Fruit fly (Drosophila melanogaster): ENCODE measurements around the gene CG11594.
A peak's percentile ranks its signal among the peaks of the same experiment; 100 is the strongest.

The CG11594 gene

DNA sequence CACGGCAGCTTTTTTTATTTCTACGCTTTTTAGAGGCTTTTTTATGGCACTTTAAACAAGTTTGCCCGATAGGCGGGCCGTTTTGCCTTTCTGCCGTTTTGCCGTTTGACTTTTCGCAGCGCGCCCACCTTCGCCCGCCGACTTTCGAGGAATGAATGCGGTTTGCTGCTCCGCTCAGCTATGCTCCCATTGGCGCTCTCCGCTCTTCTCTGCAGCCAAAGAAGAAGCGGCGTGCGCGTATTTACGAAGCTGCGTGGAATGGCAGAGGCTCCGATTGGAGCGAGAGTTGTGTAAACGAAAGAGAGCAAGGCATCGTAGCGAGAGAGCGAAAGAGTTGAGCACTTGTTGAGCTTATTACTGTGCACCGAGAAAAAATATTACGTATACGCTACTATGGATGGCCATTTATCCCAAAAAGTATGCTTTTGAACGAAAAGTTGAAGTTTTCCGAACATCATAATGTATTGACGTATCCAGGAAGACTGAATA, 45.8 kb upstream of the CG11594 start, which contains the start of gene wit (continued):
- peak; percentile 47; the same call in 1 of the 4 replicates for TF ChIP-seq Dll (GFP tag; IDR thresholded peaks at IDR 0.05; ENCODE audit: partially characterized antibody)
- peak; percentile 18 for TF ChIP-seq CG4328 (GFP tag; optimal IDR thresholded peaks at IDR 0.05)
- no peak for TF ChIP-seq Optix (GFP tag; IDR thresholded peaks at IDR 0.05)
- no peak for TF ChIP-seq CG17361 (GFP tag; IDR thresholded peaks at IDR 0.05)
- TF ChIP-seq HmgD (GFP tag; optimal IDR thresholded peaks at IDR 0.05), result no peak
- TF ChIP-seq kni (GFP tag; optimal IDR thresholded peaks at IDR 0.05), result peak; percentile 14
- peak; percentile 22 for TF ChIP-seq sug (tag; optimal IDR thresholded peaks at IDR 0.05)
- peak; percentile 11 for TF ChIP-seq Meics (GFP tag; optimal IDR thresholded peaks at IDR 0.05)
- TF ChIP-seq Camta (GFP tag; optimal IDR thresholded peaks at IDR 0.05), result peak; percentile 17
- peak; percentile 31; the same call in 1 of the 2 replicates for TF ChIP-seq Rfx (GFP tag; IDR thresholded peaks at IDR 0.05)
- no peak for TF ChIP-seq usp (GFP tag; optimal IDR thresholded peaks at IDR 0.05)
- TF ChIP-seq Hr39 (optimal IDR thresholded peaks at IDR 0.05), result no peak
- TF ChIP-seq hb (GFP tag; IDR thresholded peaks at IDR 0.05; ENCODE audit: partially characterized antibody), result no peak
- TF ChIP-seq CG13296 (GFP tag; optimal IDR thresholded peaks at IDR 0.05), result peak; percentile 46
- TF ChIP-seq sr (GFP tag; IDR thresholded peaks at IDR 0.05), result peak; percentile 73; the same call in 2 of the 3 replicates
- peak; percentile 6 for TF ChIP-seq ftz-f1 (GFP tag; optimal IDR thresholded peaks at IDR 0.05)
- peak; percentile 21; the same call in 1 of the 3 replicates for TF ChIP-seq gce (GFP tag; IDR thresholded peaks at IDR 0.05)
- TF ChIP-seq ewg (GFP tag; optimal IDR thresholded peaks at IDR 0.05), result no peak
- TF ChIP-seq CG4854 (GFP tag; optimal IDR thresholded peaks at IDR 0.05), result peak; percentile 5
- peak; percentile 83 for TF ChIP-seq lbe (GFP tag; optimal IDR thresholded peaks at IDR 0.05)
- peak; percentile 16 for TF ChIP-seq CG17359 (tag; optimal IDR thresholded peaks at IDR 0.05)
- TF ChIP-seq Pdp1 (GFP tag; optimal IDR thresholded peaks at IDR 0.05), result peak in 1 of 2 experiments; percentile 73
- no peak for TF ChIP-seq CG10321 (GFP tag; IDR thresholded peaks at IDR 0.05)
- 0 out of 2 replicates have a peak, but pooled peaks have one; percentile 17 for TF ChIP-seq Atf6 (GFP tag; IDR thresholded peaks at IDR 0.05)
- no peak for TF ChIP-seq bowl (GFP tag; IDR thresholded peaks at IDR 0.05)
- no peak for TF ChIP-seq CG10654 (GFP tag; optimal IDR thresholded peaks at IDR 0.05)
- TF ChIP-seq Dbx (GFP tag; IDR thresholded peaks at IDR 0.05), result 0 out of 3 replicates have a peak, but pooled peaks have one; percentile 51
- TF ChIP-seq CrebB (tag; optimal IDR thresholded peaks at IDR 0.05), result peak; percentile 30
- TF ChIP-seq tgo (GFP tag; IDR thresholded peaks at IDR 0.05), result 0 out of 3 replicates have a peak, but pooled peaks have one; percentile 19
- TF ChIP-seq scrt (GFP tag; optimal IDR thresholded peaks at IDR 0.05), result peak; percentile 98
- no peak for TF ChIP-seq TFAM (GFP tag; optimal IDR thresholded peaks at IDR 0.05)
- TF ChIP-seq Tbp (GFP tag; optimal IDR thresholded peaks at IDR 0.05), result no peak
- TF ChIP-seq az2 (GFP tag; optimal IDR thresholded peaks at IDR 0.05), result no peak
- TF ChIP-seq Dad (GFP tag; optimal IDR thresholded peaks at IDR 0.05), result no peak
- peak; percentile 70 for TF ChIP-seq sna (GFP tag; IDR thresholded peaks at IDR 0.05; ENCODE audit: partially characterized antibody)
- peak; percentile 18 for TF ChIP-seq gem (tag; optimal IDR thresholded peaks at IDR 0.05)
- TF ChIP-seq sob (GFP tag; IDR thresholded peaks at IDR 0.05), result peak; percentile 31; the same call in 1 of the 2 replicates
- TF ChIP-seq Vsx1 (GFP tag; optimal IDR thresholded peaks at IDR 0.05), result peak; percentile 57
- TF ChIP-seq yki (optimal IDR thresholded peaks at IDR 0.05), result peak; percentile 57
- TF ChIP-seq chm (GFP tag; IDR thresholded peaks at IDR 0.05), result peak; percentile 83
- TF ChIP-seq CG2129 (GFP tag; IDR thresholded peaks at IDR 0.05; ENCODE audit: partially characterized antibody), result no peak
- no peak for TF ChIP-seq gsb-n (tag; optimal IDR thresholded peaks at IDR 0.05)
- TF ChIP-seq stwl (tag; optimal IDR thresholded peaks at IDR 0.05), result no peak
- peak; percentile 22 for TF ChIP-seq CG4707 (GFP tag; optimal IDR thresholded peaks at IDR 0.05)
- peak; percentile 1 for TF ChIP-seq CG3281 (GFP tag; optimal IDR thresholded peaks at IDR 0.05)
- TF ChIP-seq YL-1 (GFP tag; optimal IDR thresholded peaks at IDR 0.05), result peak; percentile 9
- no peak for TF ChIP-seq Bdp1 (GFP tag; optimal IDR thresholded peaks at IDR 0.05)
- TF ChIP-seq CG2120 (GFP tag; optimal IDR thresholded peaks at IDR 0.05), result peak; percentile 58
- TF ChIP-seq CG34422 (GFP tag; IDR thresholded peaks at IDR 0.05), result peak; percentile 79; the same call in 1 of the 3 replicates
- TF ChIP-seq Ravus (GFP tag; IDR thresholded peaks at IDR 0.05), result no peak
- TF ChIP-seq CG12769 (tag; optimal IDR thresholded peaks at IDR 0.05), result peak; percentile 90

Measured in whole organism, embryonic.